Fruit fly (Drosophila melanogaster) whole organism, pupa: Measurements from ENCODE around the gene TwdlN.

Experiments
- CG10348 ChIP-seq: fragments of 200-800 bp; sonication (Bioruptor generic); IDR thresholded peaks from 2 replicates; pipeline ENCODE4 v1.3.6; 2022; ENCODE audit warnings: missing biosample characterization, missing genetic modification characterization
- CG12605 ChIP-seq: fragments of 200-800 bp; sonication (Bioruptor generic); IDR thresholded peaks from 2 replicates; pipeline ENCODE4 v1.3.6; 2022; ENCODE audit warnings: missing biosample characterization, missing genetic modification characterization
- CG13204 ChIP-seq: fragments of 200-800 bp; sonication (Bioruptor generic); optimal IDR thresholded peaks from 2 replicates; lab custom pipeline; 2018; ENCODE audit warnings: missing biosample characterization, mild to moderate bottlenecking, missing genetic modification characterization, moderate library complexity
- CG14655 ChIP-seq: fragments of 200-800 bp; sonication (Bioruptor generic); optimal IDR thresholded peaks from 3 replicates; lab custom pipeline; 2017; ENCODE audit warnings: mild to moderate bottlenecking, missing biosample characterization, missing genetic modification reagents, missing genetic modification characterization
- CG15710 ChIP-seq: fragments of 200-800 bp; sonication (Bioruptor generic); optimal IDR thresholded peaks from 2 replicates; lab custom pipeline; 2018; ENCODE audit warnings: missing biosample characterization, mild to moderate bottlenecking, missing genetic modification characterization, moderate library complexity
- CG17806 ChIP-seq: fragments of 200-800 bp; sonication (Bioruptor generic); optimal IDR thresholded peaks from 2 replicates; lab custom pipeline; 2018; ENCODE audit warnings: missing biosample characterization, mild to moderate bottlenecking, missing genetic modification characterization, moderate library complexity
- CG32121 ChIP-seq: fragments of 200-800 bp; sonication (Bioruptor generic); IDR thresholded peaks from 2 replicates; pipeline ENCODE4 v1.3.6; 2022; ENCODE audit warnings: missing biosample characterization, missing genetic modification characterization
- CG34367 ChIP-seq: fragments of 200-800 bp; sonication (Bioruptor generic); optimal IDR thresholded peaks from 2 replicates; lab custom pipeline; 2018; ENCODE audit warnings: missing biosample characterization, mild to moderate bottlenecking, missing genetic modification characterization
- CG4496 ChIP-seq: fragments of 200-800 bp; sonication (Bioruptor generic); IDR thresholded peaks from 3 replicates; pipeline ENCODE4 v1.3.6; 2022; ENCODE audit warnings: missing biosample characterization, missing genetic modification characterization
- CG8159 ChIP-seq: fragments of 200-800 bp; sonication (Bioruptor generic); optimal IDR thresholded peaks from 3 replicates; lab custom pipeline; 2018; ENCODE audit warnings: missing biosample characterization, mild to moderate bottlenecking, missing genetic modification characterization, moderate library complexity
- CG8301 ChIP-seq: fragments of 200-800 bp; sonication (Bioruptor generic); optimal IDR thresholded peaks from 2 replicates; lab custom pipeline; 2018; ENCODE audit warnings: missing biosample characterization, mild to moderate bottlenecking, missing genetic modification characterization
- CG9948 ChIP-seq: fragments of 200-800 bp; sonication (Bioruptor generic); optimal IDR thresholded peaks from 2 replicates; lab custom pipeline; 2018; ENCODE audit warnings: missing biosample characterization, mild to moderate bottlenecking, missing genetic modification characterization, moderate library complexity
- D1 ChIP-seq: fragments of 200-800 bp; sonication (Bioruptor generic); optimal IDR thresholded peaks from 2 replicates; lab custom pipeline; 2018; ENCODE audit warnings: missing biosample characterization, mild to moderate bottlenecking, missing genetic modification characterization, moderate library complexity
- EcR ChIP-seq: fragments of 200-800 bp; sonication (Bioruptor generic); optimal IDR thresholded peaks from 3 replicates; lab custom pipeline; 2019; ENCODE audit warnings: missing biosample characterization, missing genetic modification characterization, mild to moderate bottlenecking, moderate library complexity, missing genetic modification reagents
- Ets98B ChIP-seq: fragments of 200-800 bp; sonication (Bioruptor generic); IDR thresholded peaks from 2 replicates; pipeline ENCODE4 v1.3.6; 2022; ENCODE audit warnings: missing biosample characterization, missing genetic modification characterization
- Pif1A ChIP-seq: fragments of 200-800 bp; sonication (Bioruptor generic); optimal IDR thresholded peaks from 3 replicates; lab custom pipeline; 2016; ENCODE audit warnings: missing biosample characterization, missing genetic modification characterization
- Pif1B ChIP-seq: fragments of 200-800 bp; sonication (Bioruptor generic); optimal IDR thresholded peaks from 3 replicates; lab custom pipeline; 2016; ENCODE audit warnings: missing biosample characterization, missing genetic modification characterization
- Snoo ChIP-seq: fragments of 200-800 bp; sonication (Bioruptor generic); optimal IDR thresholded peaks from 3 replicates; lab custom pipeline; 2017; ENCODE audit warnings: missing biosample characterization, mild to moderate bottlenecking, missing genetic modification characterization, inconsistent platforms
- fd96Ca ChIP-seq: fragments of 200-800 bp; sonication (Bioruptor generic); IDR thresholded peaks from 3 replicates; pipeline ENCODE4 v1.3.6; 2022; ENCODE audit warnings: missing biosample characterization, missing genetic modification characterization
- gl ChIP-seq: fragments of 200-800 bp; sonication (Bioruptor generic); optimal IDR thresholded peaks from 2 replicates; lab custom pipeline; 2018; ENCODE audit warnings: missing biosample characterization, mild to moderate bottlenecking, missing genetic modification characterization
- rn ChIP-seq: fragments of 200-800 bp; sonication (Bioruptor generic); IDR thresholded peaks from 2 replicates; pipeline ENCODE4 v1.3.6; 2022; ENCODE audit warnings: missing biosample characterization, missing genetic modification characterization

Gene TwdlN

DNA sequence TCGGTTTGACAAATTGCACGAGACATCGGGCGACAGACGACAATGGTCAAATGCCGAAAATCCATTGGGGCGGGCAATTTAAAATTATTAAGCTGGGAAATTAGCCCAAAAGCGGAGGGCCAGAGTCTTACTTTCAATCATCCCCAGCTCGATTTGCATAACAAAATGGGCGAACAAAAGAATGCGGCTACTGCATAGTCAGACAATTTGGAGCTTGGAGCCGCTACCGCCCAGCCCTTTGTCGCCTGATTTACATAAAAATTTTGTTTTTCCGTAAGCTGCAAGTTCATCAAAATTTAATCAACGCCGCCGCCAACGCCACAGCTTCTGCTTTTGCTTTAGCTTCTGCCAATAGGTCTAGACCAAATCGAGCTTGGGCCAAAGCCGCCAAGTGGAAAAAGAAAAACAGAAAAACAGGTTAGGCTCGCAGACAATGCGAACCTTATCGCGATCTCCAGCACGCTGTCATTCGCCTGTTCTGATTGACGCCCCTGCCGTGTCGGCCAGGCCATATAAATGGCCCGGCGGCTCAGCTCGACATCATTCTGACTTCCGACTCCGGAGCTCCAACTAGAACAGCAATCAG lies at the start of gene TwdlN:
Gene TwdlN (plus strand): TSS at position 536 of the 586 bp plus-strand sequence.
- TF ChIP-seq CG17806 (no peak), gl (tag; lab: Kevin White, UChicago) (no peak), EcR (GFP tag; lab: Kevin White, UChicago) (no peak)

DNA sequence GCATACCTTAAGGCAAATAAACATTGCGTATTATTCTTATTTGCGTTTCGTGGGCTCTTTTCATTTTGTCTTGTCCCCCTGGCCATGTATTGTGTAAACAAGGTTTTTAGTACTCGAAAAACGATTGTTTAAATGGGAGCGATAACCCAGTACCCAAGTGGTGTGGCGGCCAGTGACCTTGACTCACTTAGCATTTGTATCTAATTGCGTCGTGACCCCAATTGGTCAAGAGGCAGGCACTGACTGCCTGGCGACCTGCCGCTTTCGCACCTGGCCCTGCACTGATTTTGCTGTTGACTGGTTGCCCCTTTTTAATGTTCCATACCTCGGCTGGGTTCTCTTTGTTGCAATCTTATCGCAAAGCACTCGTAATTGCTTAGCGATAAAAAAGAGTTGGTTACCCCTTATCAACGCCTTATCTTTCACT lies 43.5 kb upstream of the TwdlN start:
- no peak for TF ChIP-seq CG32121 (GFP tag; lab: Robert Waterston, UW)
- TF ChIP-seq CG17806, result no peak
- TF ChIP-seq rn (GFP tag; lab: Robert Waterston, UW), result no peak
- TF ChIP-seq EcR (GFP tag; lab: Kevin White, UChicago), result peak; percentile 27
- TF ChIP-seq Ets98B (GFP tag; lab: Robert Waterston, UW), result no peak

DNA sequence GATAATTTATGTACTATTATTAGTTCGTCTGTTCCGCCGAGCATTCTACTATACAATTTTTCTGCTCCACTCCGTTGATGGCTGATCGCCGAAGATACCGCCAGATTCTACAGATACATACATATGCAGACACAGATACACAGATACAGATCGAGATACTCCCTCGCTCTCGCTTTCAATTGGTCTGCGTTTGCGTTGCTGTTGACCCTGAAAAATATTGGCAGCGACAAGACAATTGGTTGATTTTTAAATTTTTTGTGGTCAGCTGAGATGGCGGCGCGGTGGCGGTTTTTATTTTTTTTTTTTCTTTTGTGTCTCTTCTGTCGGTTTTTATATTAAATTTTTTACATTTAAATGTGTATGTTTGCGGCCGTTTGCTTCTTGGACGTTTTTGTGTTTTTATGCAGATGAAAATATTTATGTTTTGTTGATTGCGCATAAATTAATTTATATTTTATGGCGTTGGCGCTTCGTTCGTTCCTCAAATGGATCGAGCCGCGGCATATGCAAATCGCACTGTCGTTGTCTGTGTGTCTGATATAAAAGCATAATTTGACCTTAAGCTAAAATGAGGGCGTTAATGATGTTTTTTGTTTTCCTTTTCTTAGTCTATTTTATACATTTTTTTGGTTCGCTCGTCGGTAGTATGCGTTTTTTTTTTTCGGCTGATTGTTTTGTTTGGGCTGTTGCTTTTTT lies 37.7 kb upstream of the TwdlN start:
- TF ChIP-seq CG15710 (no peak), CG13204 (GFP tag; lab: Kevin White, UChicago) (no peak), CG17806 (no peak), Snoo (tag; lab: Kevin White, UChicago) (no peak), Pif1A (GFP tag; lab: Kevin White, UChicago) (no peak), CG4496 (no peak), Ets98B (GFP tag; lab: Robert Waterston, UW) (no peak), rn (GFP tag; lab: Robert Waterston, UW) (no peak)

DNA sequence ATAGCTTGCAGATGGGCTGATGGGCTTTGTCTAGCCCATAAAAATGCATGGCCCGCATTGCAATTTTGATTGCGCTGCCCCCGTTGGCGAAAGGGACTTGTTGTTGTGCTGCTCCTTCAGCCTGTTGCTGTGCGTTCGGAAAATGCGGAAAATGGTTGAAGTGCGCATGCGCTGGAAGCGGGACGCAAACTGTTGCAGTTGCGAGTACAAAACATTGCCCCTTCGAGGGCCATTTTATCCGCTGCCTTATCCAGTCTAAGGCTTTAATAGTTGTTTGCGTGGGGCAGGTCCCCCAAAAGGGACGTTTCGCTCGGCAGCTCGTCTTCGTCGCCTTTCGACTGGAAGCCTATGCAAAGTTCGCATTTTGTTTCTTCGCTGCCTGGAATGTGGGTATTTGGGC lies 25.2 kb upstream of the TwdlN start:
- TF ChIP-seq CG12605, result peak; percentile 57; the same call in 1 of the 2 replicates
- TF ChIP-seq gl (tag; lab: Kevin White, UChicago), result no peak

DNA sequence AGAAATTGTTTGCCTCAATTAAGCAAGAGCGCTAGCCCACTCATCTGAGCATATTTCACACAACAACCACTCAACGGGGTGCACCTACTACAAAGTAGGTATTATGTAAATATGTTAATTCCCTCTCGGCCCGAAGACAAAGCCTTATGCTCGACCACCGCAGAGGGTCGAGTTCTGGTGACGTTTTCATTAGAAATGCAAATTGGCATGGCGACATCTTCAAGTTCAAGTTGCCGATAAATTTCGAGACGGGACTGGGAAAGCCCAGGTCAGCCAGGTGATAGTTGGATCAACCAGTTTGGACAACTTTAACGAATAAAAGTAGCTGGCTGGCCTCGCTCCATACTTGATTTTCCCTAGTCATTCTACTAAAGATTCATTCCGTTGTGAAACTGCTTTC lies 16.2 kb upstream of the TwdlN start:
- TF ChIP-seq gl (tag; lab: Kevin White, UChicago) (no peak), EcR (GFP tag; lab: Kevin White, UChicago) (no peak), CG12605 (no peak), CG8159 (tag; lab: Kevin White, UChicago) (no peak), CG17806 (no peak)

DNA sequence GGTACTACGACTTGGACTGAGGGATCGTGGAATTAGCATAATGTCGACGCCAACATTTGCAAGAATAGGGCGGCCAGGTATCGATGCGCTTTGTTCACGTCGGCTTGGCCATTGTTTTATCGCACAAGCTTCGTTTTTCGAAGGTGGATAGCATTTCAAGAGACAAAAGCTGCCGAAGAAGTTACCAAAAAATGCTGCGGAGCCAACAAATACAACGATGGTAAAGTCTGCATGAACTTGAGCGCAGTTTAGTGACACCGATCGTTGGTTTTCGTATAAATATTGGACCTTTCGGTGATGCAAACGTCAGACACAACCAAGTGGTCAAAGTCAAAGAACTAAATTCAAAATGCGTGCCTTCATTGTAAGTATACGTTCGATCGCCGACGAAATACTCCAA lies 12.9 kb upstream of the TwdlN start, which contains the start of gene TwdlM:
Gene TwdlM (plus strand): TSS at position 301 of the 400 bp plus-strand sequence.
- TF ChIP-seq CG8301 (tag; lab: Kevin White, UChicago) (no peak), gl (tag; lab: Kevin White, UChicago) (no peak), CG32121 (GFP tag; lab: Robert Waterston, UW) (no peak), Pif1A (GFP tag; lab: Kevin White, UChicago) (no peak), Snoo (tag; lab: Kevin White, UChicago) (no peak), fd96Ca (GFP tag; lab: Robert Waterston, UW) (no peak), CG4496 (no peak), CG34367 (tag; lab: Kevin White, UChicago) (no peak), EcR (GFP tag; lab: Kevin White, UChicago) (no peak), CG9948 (no peak), CG12605 (no peak), CG10348 (GFP tag; lab: Robert Waterston, UW) (no peak), CG13204 (GFP tag; lab: Kevin White, UChicago) (no peak), CG8159 (tag; lab: Kevin White, UChicago) (no peak), CG17806 (no peak), rn (GFP tag; lab: Robert Waterston, UW) (no peak)

DNA sequence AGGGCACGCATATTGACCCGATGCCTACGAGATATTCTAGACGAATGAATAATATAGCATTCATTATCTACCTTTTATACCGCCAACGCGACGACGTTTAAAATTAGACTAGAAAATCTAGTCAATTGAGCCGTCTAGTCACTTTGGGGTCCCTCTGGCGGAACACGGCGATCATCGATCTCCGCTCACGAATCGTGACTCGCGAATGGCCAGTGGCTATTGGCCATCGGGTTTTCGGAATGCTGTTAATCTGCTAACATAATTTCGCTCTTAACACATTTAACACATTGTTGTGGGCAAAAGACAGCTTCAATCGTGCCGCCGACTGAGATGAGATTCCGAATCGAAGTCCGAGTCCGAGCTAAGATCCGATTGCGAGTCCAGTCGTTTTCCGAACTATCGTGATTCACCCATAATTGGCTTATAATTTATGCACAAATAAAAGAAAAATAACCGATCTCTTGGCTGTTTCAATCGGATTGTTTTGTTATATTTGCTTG lies 10.3 kb upstream of the TwdlN start, which contains the start of gene TwdlP:
Gene TwdlP (minus strand): TSS at position 51 of the 500 bp plus-strand sequence.
- TF ChIP-seq CG17806 (no peak), CG32121 (GFP tag; lab: Robert Waterston, UW) (no peak)

DNA sequence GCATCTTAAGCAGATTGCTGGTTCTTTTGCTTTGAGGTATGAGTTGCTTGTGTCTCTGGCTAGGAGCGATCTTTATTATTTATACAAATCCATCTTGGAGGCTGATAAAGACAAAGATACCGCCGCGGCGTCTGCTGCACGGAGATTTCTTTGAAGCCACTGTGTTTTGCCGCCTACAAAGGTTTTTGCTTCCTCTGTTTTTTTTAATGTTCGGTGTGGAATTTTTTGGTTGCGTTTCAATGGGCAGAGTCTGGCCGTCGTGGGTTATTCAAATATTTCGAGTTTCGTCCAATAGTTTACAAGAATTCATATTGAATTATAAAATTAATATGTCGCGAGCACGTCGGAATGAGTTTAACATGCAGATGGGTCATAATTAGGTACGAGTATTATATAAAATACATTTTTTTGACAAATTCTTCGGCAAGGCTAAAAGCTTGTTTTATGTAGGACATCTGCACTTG lies 8.1 kb upstream of the TwdlN start, which contains the start of gene TwdlB:
Gene TwdlB (minus strand): TSS at position 51 of the 464 bp plus-strand sequence.
- TF ChIP-seq Snoo (tag; lab: Kevin White, UChicago), result no peak
- TF ChIP-seq Ets98B (GFP tag; lab: Robert Waterston, UW), result no peak
- TF ChIP-seq rn (GFP tag; lab: Robert Waterston, UW), result no peak
- TF ChIP-seq Pif1B, result no peak
- TF ChIP-seq CG14655 (GFP tag; lab: Kevin White, UChicago), result no peak
- no peak for TF ChIP-seq CG17806
- no peak for TF ChIP-seq CG13204 (GFP tag; lab: Kevin White, UChicago)
- TF ChIP-seq CG9948, result no peak
- no peak for TF ChIP-seq EcR (GFP tag; lab: Kevin White, UChicago)
- TF ChIP-seq CG10348 (GFP tag; lab: Robert Waterston, UW), result no peak
- TF ChIP-seq CG4496, result no peak
- no peak for TF ChIP-seq CG34367 (tag; lab: Kevin White, UChicago)
- TF ChIP-seq CG15710, result no peak
- TF ChIP-seq CG12605, result no peak
- TF ChIP-seq CG8301 (tag; lab: Kevin White, UChicago), result no peak
- no peak for TF ChIP-seq D1 (tag; lab: Kevin White, UChicago)
